Fruit fly (Drosophila melanogaster) whole organism, embryonic: ENCODE results near the gene att-ORFB.

Source experiments
- Aef1 ChIP-seq: fragments of 200-800 bp; sonication (Bioruptor generic); IDR thresholded peaks from 3 replicates; pipeline ENCODE4 v1.3.6; 2022; ENCODE audit warnings: missing biosample characterization, missing genetic modification characterization
- BEAF-32 ChIP-seq: fragments of 200-800 bp; sonication (Bioruptor generic); optimal IDR thresholded peaks from 3 replicates; lab custom pipeline; 2017; ENCODE audit warnings: missing biosample characterization, missing genetic modification characterization, mild to moderate bottlenecking, moderate library complexity, missing genetic modification reagents
- Bdp1 ChIP-seq: fragments of 200-800 bp; sonication (Bioruptor generic); optimal IDR thresholded peaks from 3 replicates; lab custom pipeline; 2016; ENCODE audit warnings: missing biosample characterization, missing genetic modification characterization
- CG11247 ChIP-seq: fragments of 200-800 bp; sonication (Bioruptor generic); IDR thresholded peaks from 2 replicates; pipeline ENCODE4 v1.3.6; 2022; ENCODE audit warnings: missing biosample characterization, missing genetic modification characterization
- CG11456 ChIP-seq: fragments of 200-800 bp; sonication (Bioruptor generic); IDR thresholded peaks from 3 replicates; pipeline ENCODE4 v1.3.6; 2022; ENCODE audit warnings: missing biosample characterization, missing genetic modification characterization
- CG11504 ChIP-seq: fragments of 200-800 bp; sonication (Bioruptor generic); optimal IDR thresholded peaks from 3 replicates; lab custom pipeline; 2019; ENCODE audit warnings: missing biosample characterization, mild to moderate bottlenecking, missing genetic modification characterization, moderate library complexity
- CG12071 ChIP-seq: fragments of 200-800 bp; sonication (Bioruptor generic); optimal IDR thresholded peaks from 3 replicates; lab custom pipeline; 2018; ENCODE audit warnings: missing biosample characterization, mild to moderate bottlenecking, missing genetic modification characterization
- CG12236 ChIP-seq: fragments of 200-800 bp; sonication (Bioruptor generic); optimal IDR thresholded peaks from 2 replicates; lab custom pipeline; 2016; ENCODE audit warnings: missing biosample characterization, missing genetic modification characterization
- CG14014 ChIP-seq: fragments of 200-800 bp; sonication (Bioruptor generic); IDR thresholded peaks from 2 replicates; pipeline ENCODE4 v1.3.6; 2022; ENCODE audit warnings: missing biosample characterization, missing genetic modification characterization
- CG15696 ChIP-seq: fragments of 200-800 bp; sonication (Bioruptor generic); optimal IDR thresholded peaks from 2 replicates; lab custom pipeline; 2019; ENCODE audit warnings: missing biosample characterization, mild to moderate bottlenecking, missing genetic modification characterization, moderate library complexity
- CG18476 ChIP-seq: fragments of 200-800 bp; sonication (Bioruptor generic); optimal IDR thresholded peaks from 2 replicates; lab custom pipeline; 2016; ENCODE audit warnings: missing biosample characterization, mild to moderate bottlenecking, missing genetic modification characterization
- CG18599 ChIP-seq: fragments of 200-800 bp; sonication (Bioruptor generic); optimal IDR thresholded peaks from 3 replicates; lab custom pipeline; 2017; ENCODE audit warnings: missing biosample characterization, missing genetic modification characterization, mild to moderate bottlenecking, moderate library complexity, missing genetic modification reagents
- CG30020 ChIP-seq: fragments of 200-800 bp; optimal IDR thresholded peaks from 2 replicates; lab custom pipeline; 2019; ENCODE audit warnings: missing biosample characterization, mild to moderate bottlenecking, missing genetic modification characterization, moderate library complexity
- CG3847 ChIP-seq: fragments of 200-800 bp; sonication (Bioruptor generic); IDR thresholded peaks from 2 replicates; pipeline ENCODE4 v1.3.6; 2022; ENCODE audit warnings: missing biosample characterization, missing genetic modification characterization
- CG42726 ChIP-seq: fragments of 200-800 bp; sonication (Bioruptor generic); IDR thresholded peaks from 2 replicates; pipeline ENCODE4 v1.3.6; 2022; ENCODE audit warnings: missing biosample characterization, missing genetic modification characterization; ENCODE audit not compliant: partially characterized antibody
- CG5953 ChIP-seq: fragments of 200-800 bp; sonication (Bioruptor generic); IDR thresholded peaks from 2 replicates; pipeline ENCODE4 v1.3.6; 2022; ENCODE audit warnings: missing biosample characterization, missing genetic modification characterization
- CG6175 ChIP-seq: fragments of 200-800 bp; sonication (Bioruptor generic); IDR thresholded peaks from 3 replicates; pipeline ENCODE4 v1.3.6; 2022; ENCODE audit warnings: missing biosample characterization, missing genetic modification characterization
- CG7556 ChIP-seq: fragments of 200-800 bp; sonication (Bioruptor generic); optimal IDR thresholded peaks from 2 replicates; lab custom pipeline; 2017; ENCODE audit warnings: missing biosample characterization, mild to moderate bottlenecking, missing genetic modification characterization
- CG8944 ChIP-seq: fragments of 200-800 bp; sonication (Bioruptor generic); optimal IDR thresholded peaks from 3 replicates; lab custom pipeline; 2016; ENCODE audit warnings: missing biosample characterization, missing genetic modification characterization
- CG9727 ChIP-seq: fragments of 200-800 bp; sonication (Bioruptor generic); optimal IDR thresholded peaks from 3 replicates; lab custom pipeline; 2017; ENCODE audit warnings: missing biosample characterization, mild to moderate bottlenecking, missing genetic modification characterization
- Deaf1 ChIP-seq: fragments of 200-800 bp; optimal IDR thresholded peaks from 3 replicates; lab custom pipeline; 2019; ENCODE audit warnings: missing biosample characterization, mild to moderate bottlenecking, missing genetic modification characterization, moderate library complexity
- Dek ChIP-seq: fragments of 200-800 bp; sonication (Bioruptor generic); optimal IDR thresholded peaks from 3 replicates; lab custom pipeline; 2019; ENCODE audit warnings: missing biosample characterization, mild to moderate bottlenecking, missing genetic modification characterization, moderate library complexity
- E2f1 ChIP-seq: fragments of 200-800 bp; sonication (Bioruptor generic); IDR thresholded peaks from 2 replicates; pipeline ENCODE4 v1.3.6; 2022; ENCODE audit warnings: missing biosample characterization, missing genetic modification characterization
- ERR ChIP-seq: fragments of 200-800 bp; sonication (Bioruptor generic); optimal IDR thresholded peaks from 2 replicates; lab custom pipeline; 2016; ENCODE audit warnings: missing biosample characterization, missing genetic modification characterization
- NFAT ChIP-seq: fragments of 200-800 bp; sonication (Bioruptor generic); IDR thresholded peaks from 2 replicates; pipeline ENCODE4 v1.3.6; 2022; ENCODE audit warnings: missing biosample characterization, missing genetic modification characterization
- Poxn ChIP-seq: fragments of 200-800 bp; sonication (Bioruptor generic); IDR thresholded peaks from 2 replicates; pipeline ENCODE4 v1.3.6; 2022; ENCODE audit warnings: missing biosample characterization, missing genetic modification characterization
- Side ChIP-seq: fragments of 200-800 bp; sonication (Bioruptor generic); optimal IDR thresholded peaks from 2 replicates; lab custom pipeline; 2016; ENCODE audit warnings: missing biosample characterization, missing genetic modification characterization
- Taf1 ChIP-seq: fragments of 200-800 bp; sonication (Bioruptor generic); IDR thresholded peaks from 2 replicates; pipeline ENCODE4 v1.3.6; 2022; ENCODE audit warnings: missing biosample characterization, missing genetic modification characterization
- Usf ChIP-seq: fragments of 200-800 bp; sonication (Bioruptor generic); optimal IDR thresholded peaks from 2 replicates; lab custom pipeline; 2017; ENCODE audit warnings: missing genotype, missing biosample characterization, missing genetic modification characterization
- ap ChIP-seq: fragments of 200-800 bp; sonication (Bioruptor generic); IDR thresholded peaks from 2 replicates; pipeline ENCODE4 v1.3.6; 2022; ENCODE audit warnings: missing biosample characterization, missing genetic modification characterization
- ara ChIP-seq: fragments of 200-800 bp; sonication (Bioruptor generic); IDR thresholded peaks from 2 replicates; pipeline ENCODE4 v1.3.6; 2022; ENCODE audit warnings: missing biosample characterization, missing genetic modification characterization
- bsh ChIP-seq, 2 experiments: fragments of 200-800 bp; sonication (Bioruptor generic); optimal IDR thresholded peaks; 2 replicates each; lab custom pipeline; 2017 to 2018; ENCODE audit warnings: mild to moderate bottlenecking in 2 of 2, missing biosample characterization in 2 of 2, missing genetic modification characterization in 2 of 2, moderate library complexity in 1 of 2
- btn ChIP-seq: fragments of 200-800 bp; sonication (Bioruptor generic); optimal IDR thresholded peaks from 2 replicates; lab custom pipeline; 2016; ENCODE audit warnings: missing biosample characterization, missing genetic modification characterization
- chm ChIP-seq: fragments of 200-800 bp; sonication (Bioruptor generic); IDR thresholded peaks from 2 replicates; pipeline ENCODE4 v1.3.6; 2022; ENCODE audit warnings: missing biosample characterization, missing genetic modification characterization
- fd96Cb ChIP-seq: fragments of 200-800 bp; sonication (Bioruptor generic); optimal IDR thresholded peaks from 2 replicates; lab custom pipeline; 2018; ENCODE audit warnings: missing biosample characterization, mild to moderate bottlenecking, missing genetic modification characterization, moderate library complexity
- gcm ChIP-seq: fragments of 200-800 bp; sonication (Bioruptor generic); optimal IDR thresholded peaks from 2 replicates; lab custom pipeline; 2019; ENCODE audit warnings: missing biosample characterization, mild to moderate bottlenecking, missing genetic modification characterization, moderate library complexity
- inv ChIP-seq: fragments of 200-800 bp; sonication (Bioruptor generic); IDR thresholded peaks from 2 replicates; pipeline ENCODE4 v1.3.6; 2022; ENCODE audit warnings: missing biosample characterization, missing genetic modification characterization; ENCODE audit not compliant: partially characterized antibody
- jumu ChIP-seq: fragments of 200-800 bp; sonication (Bioruptor generic); optimal IDR thresholded peaks from 3 replicates; lab custom pipeline; 2016; ENCODE audit warnings: missing biosample characterization, missing genetic modification characterization
- kah ChIP-seq: fragments of 200-800 bp; sonication (Bioruptor generic); optimal IDR thresholded peaks from 2 replicates; lab custom pipeline; 2018; ENCODE audit warnings: missing biosample characterization, mild to moderate bottlenecking, missing genetic modification characterization
- lilli ChIP-seq: fragments of 200-800 bp; sonication (Bioruptor generic); optimal IDR thresholded peaks from 3 replicates; lab custom pipeline; 2016; ENCODE audit warnings: missing biosample characterization, missing genetic modification characterization
- lov ChIP-seq, 2 experiments: fragments of 200-800 bp in 1 of 2; fragments of >200 bp in 1 of 2; sonication (Bioruptor generic) in 1 of 2; IDR thresholded peaks in 1 of 2; optimal IDR thresholded peaks in 1 of 2; 2 replicates in 1 of 2; 3 replicates in 1 of 2; pipeline versions ENCODE4 v1.3.6 to Lab custom; 2017 to 2022; ENCODE audit warnings: missing biosample characterization in 1 of 2, missing genetic modification characterization in 1 of 2
- pan ChIP-seq, 4 experiments: fragments of >200 bp in 3 of 4; fragments of 200-800 bp in 1 of 4; sonication (Bioruptor generic) in 1 of 4; optimal IDR thresholded peaks in 3 of 4; IDR thresholded peaks in 1 of 4; 2 replicates each; pipeline versions ENCODE4 v1.3.6 to Lab custom; 2017 to 2022; ENCODE audit warnings: missing biosample characterization in 2 of 4, missing genetic modification characterization in 2 of 4, mixed read lengths in 1 of 4
- pb ChIP-seq: fragments of 200-800 bp; sonication (Bioruptor generic); optimal IDR thresholded peaks from 3 replicates; lab custom pipeline; 2016; ENCODE audit warnings: missing biosample characterization, missing genetic modification characterization
- peb ChIP-seq: fragments of 200-800 bp; sonication (Bioruptor generic); IDR thresholded peaks from 2 replicates; pipeline ENCODE4 v1.3.6; 2022; ENCODE audit warnings: missing biosample characterization, missing genetic modification characterization
- slbo ChIP-seq: fragments of 200-800 bp; sonication (Bioruptor generic); IDR thresholded peaks from 2 replicates; pipeline ENCODE4 v1.3.6; 2022; ENCODE audit warnings: missing biosample characterization, missing genetic modification characterization
- trh ChIP-seq: fragments of 200-800 bp; sonication (Bioruptor generic); optimal IDR thresholded peaks from 2 replicates; lab custom pipeline; 2016; ENCODE audit warnings: missing biosample characterization, missing genetic modification characterization
- vfl ChIP-seq: fragments of 200-800 bp; sonication (Bioruptor generic); optimal IDR thresholded peaks from 2 replicates; lab custom pipeline; 2016; ENCODE audit warnings: missing biosample characterization, missing genetic modification characterization
- zf30C ChIP-seq: fragments of 200-800 bp; sonication (Bioruptor generic); optimal IDR thresholded peaks from 3 replicates; lab custom pipeline; 2018; ENCODE audit warnings: missing biosample characterization, mild to moderate bottlenecking, missing genetic modification characterization

Gene att-ORFB

dm6 chr3R:20556281-20557113 is 2.3 kb upstream of the att-ORFB start (continued):
- TF ChIP-seq Poxn (GFP tag; lab: Robert Waterston, UW) (0 out of 2 replicates have a peak, but pooled peaks have one; percentile 29), Deaf1 (tag; lab: Kevin White, UChicago) (peak; percentile 31), BEAF-32 (GFP tag; lab: Kevin White, UChicago) (no peak), kah (GFP tag; lab: Kevin White, UChicago) (no peak), fd96Cb (tag; lab: Kevin White, UChicago) (peak; percentile 11), Dek (tag; lab: Kevin White, UChicago) (peak; percentile 53), CG42726 (GFP tag; lab: Robert Waterston, UW) (no peak), CG12236 (GFP tag; lab: Kevin White, UChicago) (no peak), CG8944 (GFP tag; lab: Kevin White, UChicago) (no peak), lilli (GFP tag; lab: Kevin White, UChicago) (peak; percentile 68), slbo (GFP tag; lab: Robert Waterston, UW) (peak; percentile 92), pan (optimal IDR thresholded peaks at IDR 0.05; lab: Kevin White, UChicago) (no peak), pan (GFP tag; optimal IDR thresholded peaks at IDR 0.05 in 1 of 2, IDR thresholded peaks at IDR 0.05 in 1 of 2) (peak in 1 of 2 experiments; percentile 80), CG6175 (GFP tag; lab: Robert Waterston, UW) (peak; percentile 62; the same call in 1 of the 3 replicates), trh (GFP tag; lab: Kevin White, UChicago) (no peak), CG7556 (peak; percentile 73), CG11456 (peak; percentile 74), CG5953 (GFP tag; lab: Robert Waterston, UW) (0 out of 2 replicates have a peak, but pooled peaks have one; percentile 34), ara (GFP tag; lab: Robert Waterston, UW) (peak; percentile 70), Bdp1 (peak; percentile 29), NFAT (GFP tag; lab: Robert Waterston, UW) (peak; percentile 73), CG14014 (GFP tag; lab: Robert Waterston, UW) (peak; percentile 90), btn (GFP tag; lab: Kevin White, UChicago) (no peak), Usf (GFP tag; lab: Kevin White, UChicago) (peak; percentile 35), CG15696 (tag; lab: Kevin White, UChicago) (peak; percentile 11), E2f1 (GFP tag; lab: Robert Waterston, UW) (peak; percentile 73), ERR (GFP tag; lab: Kevin White, UChicago) (peak; percentile 7), vfl (GFP tag; lab: Kevin White, UChicago) (peak; percentile 9), lov (optimal IDR thresholded peaks at IDR 0.05; lab: Kevin White, UChicago) (no peak), lov (GFP tag; IDR thresholded peaks at IDR 0.05; lab: Robert Waterston, UW) (no peak), jumu (GFP tag; lab: Kevin White, UChicago) (no peak), Side (GFP tag; lab: Kevin White, UChicago) (no peak), CG18599 (GFP tag; lab: Kevin White, UChicago) (peak; percentile 55), bsh (GFP tag; optimal IDR thresholded peaks at IDR 0.05; lab: Kevin White, UChicago) (peak; percentile 15 to 78), CG11504 (tag; lab: Kevin White, UChicago) (peak; percentile 82), inv (GFP tag; lab: Robert Waterston, UW) (no peak), Taf1 (GFP tag; lab: Robert Waterston, UW) (peak; percentile 79), chm (GFP tag; lab: Robert Waterston, UW) (peak; percentile 53; the same call in 1 of the 2 replicates), CG3847 (GFP tag; lab: Robert Waterston, UW) (peak; percentile 63), peb (GFP tag; lab: Robert Waterston, UW) (0 out of 2 replicates have a peak, but pooled peaks have one; percentile 24), CG9727 (GFP tag; lab: Kevin White, UChicago) (peak; percentile 67), CG18476 (GFP tag; lab: Kevin White, UChicago) (peak; percentile 71), CG12071 (GFP tag; lab: Kevin White, UChicago) (no peak), pb (GFP tag; lab: Kevin White, UChicago) (no peak), zf30C (GFP tag; lab: Kevin White, UChicago) (no peak), Aef1 (GFP tag; lab: Robert Waterston, UW) (peak; percentile 86), CG11247 (GFP tag; lab: Robert Waterston, UW) (peak; percentile 79), CG30020 (no peak), ap (GFP tag; lab: Robert Waterston, UW) (peak; percentile 66), gcm (no peak)
